Fruit fly (Drosophila melanogaster): Measurements from ENCODE around the gene shps.

dm6 chr3R:24278738-24279137, 634 bp upstream of the shps start:
- TF ChIP-seq Blimp-1 (GFP tag; optimal IDR thresholded peaks at IDR 0.05) (no peak), Dip2 (GFP tag; IDR thresholded peaks at IDR 0.05) (no peak), CG14860 (GFP tag; IDR thresholded peaks at IDR 0.05; ENCODE audit: partially characterized antibody) (no peak), CG31441 (GFP tag; IDR thresholded peaks at IDR 0.05) (no peak), ab (GFP tag; optimal IDR thresholded peaks at IDR 0.05) (no peak)

Data from whole organism, embryonic.